Fruit fly (Drosophila melanogaster) whole organism, pupa: Measurements from ENCODE around the gene CG17195.

Experiments
- CG14655 ChIP-seq: fragments of 200-800 bp; sonication (Bioruptor generic); optimal IDR thresholded peaks from 3 replicates; lab custom pipeline; 2017; ENCODE audit warnings: mild to moderate bottlenecking, missing biosample characterization, missing genetic modification reagents, missing genetic modification characterization
- CG17806 ChIP-seq: fragments of 200-800 bp; sonication (Bioruptor generic); optimal IDR thresholded peaks from 2 replicates; lab custom pipeline; 2018; ENCODE audit warnings: missing biosample characterization, mild to moderate bottlenecking, missing genetic modification characterization, moderate library complexity
- CG9948 ChIP-seq: fragments of 200-800 bp; sonication (Bioruptor generic); optimal IDR thresholded peaks from 2 replicates; lab custom pipeline; 2018; ENCODE audit warnings: missing biosample characterization, mild to moderate bottlenecking, missing genetic modification characterization, moderate library complexity
- EcR ChIP-seq: fragments of 200-800 bp; sonication (Bioruptor generic); optimal IDR thresholded peaks from 3 replicates; lab custom pipeline; 2019; ENCODE audit warnings: missing biosample characterization, missing genetic modification characterization, mild to moderate bottlenecking, moderate library complexity, missing genetic modification reagents
- Pif1A ChIP-seq: fragments of 200-800 bp; sonication (Bioruptor generic); optimal IDR thresholded peaks from 3 replicates; lab custom pipeline; 2016; ENCODE audit warnings: missing biosample characterization, missing genetic modification characterization
- gl ChIP-seq: fragments of 200-800 bp; sonication (Bioruptor generic); optimal IDR thresholded peaks from 2 replicates; lab custom pipeline; 2018; ENCODE audit warnings: missing biosample characterization, mild to moderate bottlenecking, missing genetic modification characterization
- rn ChIP-seq: fragments of 200-800 bp; sonication (Bioruptor generic); IDR thresholded peaks from 2 replicates; pipeline ENCODE4 v1.3.6; 2022; ENCODE audit warnings: missing biosample characterization, missing genetic modification characterization

DNA sequence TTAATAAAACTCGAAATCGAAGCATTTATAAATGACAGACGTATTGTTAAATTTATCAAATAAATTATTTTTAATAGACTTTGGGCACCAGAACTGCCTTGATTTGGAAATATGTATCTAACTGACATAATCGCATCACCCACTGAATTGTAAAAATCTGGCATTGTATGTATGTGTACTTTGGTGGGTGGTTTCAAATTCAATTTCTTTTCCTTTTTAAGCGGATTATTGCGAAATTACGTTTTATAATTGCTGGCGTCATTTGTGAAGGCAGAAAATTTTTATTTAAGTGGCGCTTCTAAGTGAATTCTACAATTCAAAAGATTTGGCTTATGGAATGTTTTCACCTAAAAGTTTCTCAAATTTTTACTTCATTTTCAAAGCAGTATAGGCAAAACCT is 1.2 kb upstream of the CG17195 start, which contains the start of gene CG4956:
- TF ChIP-seq EcR (no peak), gl (no peak), Pif1A (GFP tag; lab: Kevin White, UChicago) (no peak), CG14655 (GFP tag; lab: Kevin White, UChicago) (no peak), rn (GFP tag; lab: Robert Waterston, UW) (no peak), CG9948 (tag; lab: Kevin White, UChicago) (no peak), CG17806 (no peak)
